Worm (Caenorhabditis elegans): ENCODE results near the gene srh-82.
A peak's percentile ranks its signal among the peaks of the same experiment; 100 is the strongest.

Gene srh-82

DNA sequence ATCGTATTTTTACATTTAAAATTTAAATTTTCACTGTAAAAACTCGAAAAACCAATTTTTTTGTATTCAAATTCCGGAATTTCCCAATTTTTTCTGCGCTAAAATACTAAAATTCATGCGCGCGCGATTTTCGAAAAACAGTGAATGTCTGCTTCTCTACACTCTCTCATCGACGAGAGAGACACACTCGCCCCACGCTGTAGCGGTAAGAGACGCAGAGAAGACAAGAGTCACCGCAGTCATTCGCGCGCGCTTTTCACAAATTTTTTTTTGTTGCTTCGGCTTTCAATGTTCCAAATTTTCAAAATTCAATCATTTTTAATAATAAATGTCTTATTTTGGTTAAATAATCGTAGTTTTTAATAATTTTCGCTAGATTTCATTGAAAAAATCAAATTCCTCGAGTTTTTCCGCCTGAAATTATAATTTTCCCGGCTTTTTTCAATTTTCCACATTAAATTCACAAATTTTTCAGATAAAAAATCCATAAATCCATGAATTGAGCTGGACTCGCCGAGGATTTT is 40.9 kb downstream of the srh-82 start, which contains the start of gene arid-1:
arid-1 (plus strand) TSS at position 474 of the 524 bp plus-strand sequence.
- TF ChIP-seq aha-1 (tag) (peak; percentile 55), lir-3 (tag; optimal IDR thresholded peaks at IDR 0.05) (no peak), T20F7.1 (GFP tag; optimal IDR thresholded peaks at IDR 0.05) (no peak), ceh-62 (tag; optimal IDR thresholded peaks at IDR 0.05) (no peak), Y5F2A.4 (GFP tag; optimal IDR thresholded peaks at IDR 0.05) (no peak), mep-1 (tag; optimal IDR thresholded peaks at IDR 0.05) (peak; percentile 44), duxl-1 (tag; optimal IDR thresholded peaks at IDR 0.05; ENCODE audit: poor library complexity) (no peak), nhr-6 (tag; optimal IDR thresholded peaks at IDR 0.05) (no peak), F37D6.2 (tag; optimal IDR thresholded peaks at IDR 0.05) (no peak), Y75B8A.6 (GFP tag; IDR thresholded peaks at IDR 0.05) (no peak), D1046.2 (GFP tag; IDR thresholded peaks at IDR 0.05) (no peak), nhr-77 (tag; optimal IDR thresholded peaks at IDR 0.05) (no peak), hif-1 (tag; optimal IDR thresholded peaks at IDR 0.05) (no peak), ctbp-1 (GFP tag; IDR thresholded peaks at IDR 0.05) (no peak), dve-1 (tag; optimal IDR thresholded peaks at IDR 0.05; ENCODE audit: insufficient read depth) (peak; percentile 39), fkh-10 (GFP tag; optimal IDR thresholded peaks at IDR 0.05) (peak; percentile 39), daf-19 (GFP tag; conservative IDR thresholded peaks at IDR 0.05) (no peak), ZK337.2 (GFP tag; IDR thresholded peaks at IDR 0.05) (no peak), snpc-1.2 (GFP tag; IDR thresholded peaks at IDR 0.05) (no peak), dmd-8 (GFP tag; IDR thresholded peaks at IDR 0.05) (no peak), nhr-111 (GFP tag; optimal IDR thresholded peaks at IDR 0.05) (no peak), zip-2 (tag; optimal IDR thresholded peaks at IDR 0.05) (no peak), F10B5.3 (tag; optimal IDR thresholded peaks at IDR 0.05) (no peak), ces-1 (GFP tag; optimal IDR thresholded peaks at IDR 0.05) (no peak), F44E2.7 (GFP tag; IDR thresholded peaks at IDR 0.05) (no peak), hmg-1.1 (GFP tag; IDR thresholded peaks at IDR 0.05) (peak; percentile 78), nhr-76 (tag; optimal IDR thresholded peaks at IDR 0.05) (no peak), ceh-32 (tag; optimal IDR thresholded peaks at IDR 0.05; ENCODE audit: poor library complexity) (no peak), madf-9 (GFP tag; conservative IDR thresholded peaks at IDR 0.05) (no peak), aly-2 (tag; optimal IDR thresholded peaks at IDR 0.05) (no peak), nhr-10 (tag; optimal IDR thresholded peaks at IDR 0.05) (no peak), egl-43 (GFP tag; IDR thresholded peaks at IDR 0.05) (no peak), dmd-6 (GFP tag; IDR thresholded peaks at IDR 0.05) (peak; percentile 12; the same call in 1 of the 2 replicates), sdz-12 (GFP tag; optimal IDR thresholded peaks at IDR 0.05) (no peak), dpl-1 (GFP tag; optimal IDR thresholded peaks at IDR 0.05) (peak; percentile 65), daf-16 (GFP tag; optimal IDR thresholded peaks at IDR 0.05) (no peak), daf-16 (tag; optimal IDR thresholded peaks at IDR 0.05) (no peak), zfp-3 (GFP tag; conservative IDR thresholded peaks at IDR 0.05) (no peak), attf-4 (tag; optimal IDR thresholded peaks at IDR 0.05) (no peak), Y48G9A.11 (GFP tag; IDR thresholded peaks at IDR 0.05) (0 out of 2 replicates have a peak, but pooled peaks have one; percentile 17), ama-1 (optimal IDR thresholded peaks at IDR 0.05) (no peak), ztf-7 (tag; optimal IDR thresholded peaks at IDR 0.05) (no peak), tag-97 (GFP tag; IDR thresholded peaks at IDR 0.05) (no peak), lin-38 (GFP tag; IDR thresholded peaks at IDR 0.05) (peak; percentile 55), nhr-237 (tag; optimal IDR thresholded peaks at IDR 0.05) (no peak), vab-7 (GFP tag; IDR thresholded peaks at IDR 0.05) (no peak), zip-11 (GFP tag; IDR thresholded peaks at IDR 0.05) (no peak), lin-39 (tag; optimal IDR thresholded peaks at IDR 0.05) (no peak), hlh-11 (tag; optimal IDR thresholded peaks at IDR 0.05) (peak; percentile 26), tra-1 (GFP tag; IDR thresholded peaks at IDR 0.05) (no peak), unc-130 (GFP tag; optimal IDR thresholded peaks at IDR 0.05) (peak; percentile 62), nhr-48 (tag; optimal IDR thresholded peaks at IDR 0.05) (no peak), mdl-1 (tag; optimal IDR thresholded peaks at IDR 0.05) (peak in 1 of 2 experiments; percentile 27)
